Fruit fly (Drosophila melanogaster) whole organism, embryonic: ENCODE data around the gene CG34310.

Source experiments
- Aef1 ChIP-seq: fragments of 200-800 bp; sonication (Bioruptor generic); IDR thresholded peaks from 3 replicates; pipeline ENCODE4 v1.3.6; 2022; ENCODE audit warnings: missing biosample characterization, missing genetic modification characterization
- CG10147 ChIP-seq: fragments of 200-800 bp; sonication (Bioruptor generic); optimal IDR thresholded peaks from 2 replicates; lab custom pipeline; 2019; ENCODE audit warnings: missing biosample characterization, mild to moderate bottlenecking, missing genetic modification characterization, moderate library complexity
- CG11696 ChIP-seq: fragments of 200-800 bp; sonication (Bioruptor generic); IDR thresholded peaks from 2 replicates; pipeline ENCODE4 v1.3.6; 2022; ENCODE audit warnings: missing biosample characterization, missing genetic modification characterization
- CG11723 ChIP-seq: fragments of 200-800 bp; sonication (Bioruptor generic); optimal IDR thresholded peaks from 2 replicates; lab custom pipeline; 2017; ENCODE audit warnings: missing biosample characterization, mild to moderate bottlenecking, missing genetic modification characterization
- CG13296 ChIP-seq: fragments of 200-800 bp; sonication (Bioruptor generic); optimal IDR thresholded peaks from 3 replicates; lab custom pipeline; 2018; ENCODE audit warnings: missing biosample characterization, mild to moderate bottlenecking, missing genetic modification characterization
- CG14860 ChIP-seq: fragments of 200-800 bp; sonication (Bioruptor generic); IDR thresholded peaks from 3 replicates; pipeline ENCODE4 v1.3.6; 2022; ENCODE audit warnings: missing biosample characterization, missing genetic modification characterization; ENCODE audit not compliant: partially characterized antibody
- CG2202 ChIP-seq: fragments of 200-800 bp; sonication (Bioruptor generic); optimal IDR thresholded peaks from 2 replicates; lab custom pipeline; 2018; ENCODE audit warnings: missing biosample characterization, mild to moderate bottlenecking, missing genetic modification characterization
- CG3847 ChIP-seq: fragments of 200-800 bp; sonication (Bioruptor generic); IDR thresholded peaks from 2 replicates; pipeline ENCODE4 v1.3.6; 2022; ENCODE audit warnings: missing biosample characterization, missing genetic modification characterization
- CG4617 ChIP-seq: fragments of 200-800 bp; sonication (Bioruptor generic); optimal IDR thresholded peaks from 3 replicates; lab custom pipeline; 2016; ENCODE audit warnings: missing biosample characterization, missing genetic modification characterization, borderline replicate concordance
- CG6683 ChIP-seq: fragments of 200-800 bp; sonication (Bioruptor generic); optimal IDR thresholded peaks from 2 replicates; lab custom pipeline; 2017; ENCODE audit warnings: missing biosample characterization, mild to moderate bottlenecking, missing genetic modification characterization, missing genetic modification reagents
- Dad ChIP-seq: fragments of 200-800 bp; sonication (Bioruptor generic); optimal IDR thresholded peaks from 3 replicates; lab custom pipeline; 2016; ENCODE audit warnings: missing biosample characterization, missing genetic modification characterization
- Drgx ChIP-seq: fragments of 200-800 bp; sonication (Bioruptor generic); IDR thresholded peaks from 2 replicates; pipeline ENCODE4 v1.3.6; 2022; ENCODE audit warnings: missing biosample characterization, missing genetic modification characterization
- Gug ChIP-seq: fragments of 200-800 bp; sonication (Bioruptor generic); IDR thresholded peaks from 4 replicates; pipeline ENCODE4 v1.3.6; 2022; ENCODE audit warnings: missing biosample characterization, missing genetic modification characterization
- HmgD ChIP-seq: fragments of 200-800 bp; sonication (Bioruptor generic); optimal IDR thresholded peaks from 3 replicates; lab custom pipeline; 2016; ENCODE audit warnings: missing biosample characterization, missing genetic modification characterization
- HmgZ ChIP-seq: fragments of 200-800 bp; sonication (Bioruptor generic); optimal IDR thresholded peaks from 2 replicates; lab custom pipeline; 2018; ENCODE audit warnings: missing biosample characterization, mild to moderate bottlenecking, missing genetic modification characterization
- MTF-1 ChIP-seq: fragments of 200-800 bp; sonication (Bioruptor generic); optimal IDR thresholded peaks from 2 replicates; lab custom pipeline; 2018; ENCODE audit warnings: missing biosample characterization, mild to moderate bottlenecking, missing genetic modification characterization, borderline replicate concordance
- Mad ChIP-seq: fragments of 200-800 bp; sonication (Bioruptor generic); optimal IDR thresholded peaks from 2 replicates; lab custom pipeline; 2016; ENCODE audit warnings: missing biosample characterization, missing genetic modification characterization
- Mes4 ChIP-seq: fragments of 200-800 bp; sonication (Bioruptor generic); optimal IDR thresholded peaks from 2 replicates; lab custom pipeline; 2016; ENCODE audit warnings: missing biosample characterization, missing genetic modification characterization
- Optix ChIP-seq: fragments of 200-800 bp; sonication (Bioruptor generic); IDR thresholded peaks from 3 replicates; pipeline ENCODE4 v1.3.6; 2022; ENCODE audit warnings: missing biosample characterization, missing genetic modification characterization
- Tbp ChIP-seq: fragments of >200 bp; optimal IDR thresholded peaks from 2 replicates; lab custom pipeline; 2018; ENCODE audit warnings: missing biosample characterization, missing genetic modification characterization
- Xrp1 ChIP-seq: fragments of 200-800 bp; sonication (Bioruptor generic); IDR thresholded peaks from 2 replicates; pipeline ENCODE4 v1.3.6; 2022; ENCODE audit warnings: missing biosample characterization, missing genetic modification characterization
- chinmo ChIP-seq: fragments of 200-800 bp; sonication (Bioruptor generic); IDR thresholded peaks from 4 replicates; pipeline ENCODE4 v1.3.6; 2022; ENCODE audit warnings: missing biosample characterization, missing genetic modification characterization; ENCODE audit not compliant: partially characterized antibody
- crol ChIP-seq: fragments of 200-800 bp; sonication (Bioruptor generic); IDR thresholded peaks from 2 replicates; pipeline ENCODE4 v1.3.6; 2022; ENCODE audit warnings: missing biosample characterization, missing genetic modification characterization
- dmrt11E ChIP-seq: fragments of 200-800 bp; sonication (Bioruptor generic); optimal IDR thresholded peaks from 3 replicates; lab custom pipeline; 2018; ENCODE audit warnings: missing biosample characterization, mild to moderate bottlenecking, missing genetic modification characterization, moderate library complexity
- eve ChIP-seq, 2 experiments: fragments of >200 bp; optimal IDR thresholded peaks; 2 replicates each; lab custom pipeline; 2017; ENCODE audit warnings: missing biosample characterization in 2 of 2, missing genetic modification characterization in 2 of 2
- gcm2 ChIP-seq: fragments of 200-800 bp; sonication (Bioruptor generic); optimal IDR thresholded peaks from 2 replicates; lab custom pipeline; 2016; ENCODE audit warnings: missing biosample characterization, missing genetic modification characterization
- insv ChIP-seq, 2 experiments: fragments of 200-800 bp; sonication (Bioruptor generic); optimal IDR thresholded peaks; 3 replicates each; lab custom pipeline; 2016 to 2018; ENCODE audit warnings: missing biosample characterization in 2 of 2, missing genetic modification characterization in 2 of 2
- inv ChIP-seq: fragments of 200-800 bp; sonication (Bioruptor generic); IDR thresholded peaks from 2 replicates; pipeline ENCODE4 v1.3.6; 2022; ENCODE audit warnings: missing biosample characterization, missing genetic modification characterization; ENCODE audit not compliant: partially characterized antibody
- lov ChIP-seq, 2 experiments: fragments of 200-800 bp in 1 of 2; fragments of >200 bp in 1 of 2; sonication (Bioruptor generic) in 1 of 2; IDR thresholded peaks in 1 of 2; optimal IDR thresholded peaks in 1 of 2; 2 replicates in 1 of 2; 3 replicates in 1 of 2; pipeline versions ENCODE4 v1.3.6 to Lab custom; 2017 to 2022; ENCODE audit warnings: missing biosample characterization in 1 of 2, missing genetic modification characterization in 1 of 2
- mam ChIP-seq: fragments of 200-800 bp; sonication (Bioruptor generic); optimal IDR thresholded peaks from 3 replicates; lab custom pipeline; 2016; ENCODE audit warnings: missing biosample characterization, missing genetic modification characterization
- mld ChIP-seq: fragments of 200-800 bp; sonication (Bioruptor generic); IDR thresholded peaks from 3 replicates; pipeline ENCODE4 v1.3.6; 2022; ENCODE audit warnings: missing biosample characterization, missing genetic modification characterization; ENCODE audit not compliant: partially characterized antibody
- nmo ChIP-seq: fragments of 200-800 bp; sonication (Bioruptor generic); optimal IDR thresholded peaks from 2 replicates; lab custom pipeline; 2018; ENCODE audit warnings: missing biosample characterization, mild to moderate bottlenecking, missing genetic modification characterization, moderate library complexity
- oc ChIP-seq: fragments of 200-800 bp; sonication (Bioruptor generic); optimal IDR thresholded peaks from 2 replicates; lab custom pipeline; 2018; ENCODE audit warnings: missing biosample characterization, mild to moderate bottlenecking, missing genetic modification characterization, moderate library complexity
- peb ChIP-seq: fragments of 200-800 bp; sonication (Bioruptor generic); IDR thresholded peaks from 2 replicates; pipeline ENCODE4 v1.3.6; 2022; ENCODE audit warnings: missing biosample characterization, missing genetic modification characterization
- pfk ChIP-seq: fragments of 200-800 bp; sonication (Bioruptor generic); optimal IDR thresholded peaks from 2 replicates; lab custom pipeline; 2018; ENCODE audit warnings: missing biosample characterization, mild to moderate bottlenecking, missing genetic modification characterization, moderate library complexity
- pros ChIP-seq: fragments of 200-800 bp; sonication (Bioruptor generic); optimal IDR thresholded peaks from 3 replicates; lab custom pipeline; 2019; ENCODE audit warnings: missing biosample characterization, mild to moderate bottlenecking, missing genetic modification characterization, moderate library complexity
- rib ChIP-seq: fragments of 200-800 bp; sonication (Bioruptor generic); IDR thresholded peaks from 2 replicates; pipeline ENCODE4 v1.3.6; 2022; ENCODE audit warnings: missing biosample characterization, missing genetic modification characterization
- sc ChIP-seq, 3 experiments: fragments of >200 bp in 2 of 3; fragments of 200-800 bp in 1 of 3; sonication (Bioruptor generic) in 1 of 3; optimal IDR thresholded peaks; 2 replicates in 2 of 3; 3 replicates in 1 of 3; lab custom pipeline; 2017; ENCODE audit warnings: mild to moderate bottlenecking in 1 of 3, missing biosample characterization in 1 of 3, missing genetic modification characterization in 1 of 3, missing genetic modification reagents in 1 of 3
- sens-2 ChIP-seq: fragments of 200-800 bp; sonication (Bioruptor generic); IDR thresholded peaks from 2 replicates; pipeline ENCODE4 v1.3.6; 2022; ENCODE audit warnings: missing biosample characterization, missing genetic modification characterization
- sim ChIP-seq: fragments of 200-800 bp; sonication (Bioruptor generic); IDR thresholded peaks from 2 replicates; pipeline ENCODE4 v1.3.6; 2022; ENCODE audit warnings: missing biosample characterization, missing genetic modification characterization
- slou ChIP-seq: fragments of 200-800 bp; sonication (Bioruptor generic); optimal IDR thresholded peaks from 3 replicates; lab custom pipeline; 2016; ENCODE audit warnings: missing biosample characterization, missing genetic modification characterization
- slp2 ChIP-seq: fragments of 200-800 bp; sonication (Bioruptor generic); optimal IDR thresholded peaks from 2 replicates; lab custom pipeline; 2016; ENCODE audit warnings: missing biosample characterization, missing genetic modification characterization
- sug ChIP-seq: fragments of 200-800 bp; optimal IDR thresholded peaks from 2 replicates; lab custom pipeline; 2019; ENCODE audit warnings: missing biosample characterization, mild to moderate bottlenecking, missing genetic modification characterization, moderate library complexity
- tin ChIP-seq: fragments of 200-800 bp; sonication (Bioruptor generic); optimal IDR thresholded peaks from 3 replicates; lab custom pipeline; 2016; ENCODE audit warnings: missing biosample characterization, missing genetic modification characterization
- tll ChIP-seq, 2 experiments: fragments of 200-800 bp in 1 of 2; fragments of >200 bp in 1 of 2; sonication (Bioruptor generic) in 1 of 2; optimal IDR thresholded peaks; 2 replicates each; lab custom pipeline; 2017 to 2019; ENCODE audit warnings: missing biosample characterization in 2 of 2, missing genetic modification characterization in 2 of 2, mild to moderate bottlenecking in 1 of 2, moderate library complexity in 1 of 2
- toy ChIP-seq: fragments of 200-800 bp; sonication (Bioruptor generic); IDR thresholded peaks from 2 replicates; pipeline ENCODE4 v1.3.6; 2022; ENCODE audit warnings: missing biosample characterization, missing genetic modification characterization
- tx ChIP-seq: fragments of 200-800 bp; sonication (Bioruptor generic); optimal IDR thresholded peaks from 2 replicates; lab custom pipeline; 2016; ENCODE audit warnings: missing biosample characterization, missing genetic modification characterization
- unc-4 ChIP-seq: fragments of 200-800 bp; sonication (Bioruptor generic); IDR thresholded peaks from 2 replicates; pipeline ENCODE4 v1.3.6; 2022; ENCODE audit warnings: missing biosample characterization, missing genetic modification characterization; ENCODE audit not compliant: partially characterized antibody

The CG34310 gene

dm6 chr2L:6647103-6647711, 16.3 kb upstream of the CG34310 start (continued):
- TF ChIP-seq CG4617: peak; percentile 97
- peak; percentile 99 for TF ChIP-seq HmgZ
- TF ChIP-seq peb (GFP tag; lab: Robert Waterston, UW): peak; percentile 94
- peak; percentile 98 for TF ChIP-seq tx
- peak in 1 of 2 experiments; percentile 99 for TF ChIP-seq eve (GFP tag; optimal IDR thresholded peaks at IDR 0.05; lab: Kevin White, UChicago)
- TF ChIP-seq Dad (GFP tag; lab: Kevin White, UChicago): peak; percentile 98
- peak; percentile 93 for TF ChIP-seq slou
- no peak for TF ChIP-seq sc (optimal IDR thresholded peaks at IDR 0.05; lab: Kevin White, UChicago)
- TF ChIP-seq sc (GFP tag; optimal IDR thresholded peaks at IDR 0.05; lab: Kevin White, UChicago): peak; percentile 98
- TF ChIP-seq crol (GFP tag; lab: Robert Waterston, UW): peak; percentile 68
- TF ChIP-seq Xrp1 (GFP tag; lab: Robert Waterston, UW): peak; percentile 98
- peak; percentile 98 for TF ChIP-seq CG11723 (GFP tag; lab: Kevin White, UChicago)
- peak; percentile 98 for TF ChIP-seq CG13296
- TF ChIP-seq oc (tag; lab: Kevin White, UChicago): peak; percentile 99
- peak; percentile 23; the same call in 1 of the 2 replicates for TF ChIP-seq inv
- no peak for TF ChIP-seq lov (optimal IDR thresholded peaks at IDR 0.05; lab: Kevin White, UChicago)
- peak; percentile 95 for TF ChIP-seq lov (GFP tag; IDR thresholded peaks at IDR 0.05; lab: Robert Waterston, UW)
- TF ChIP-seq pfk (GFP tag; lab: Kevin White, UChicago): peak; percentile 52
- no peak for TF ChIP-seq unc-4 (GFP tag; lab: Robert Waterston, UW)
- TF ChIP-seq tin (GFP tag; lab: Kevin White, UChicago): peak; percentile 99
- TF ChIP-seq insv (GFP tag; optimal IDR thresholded peaks at IDR 0.05; lab: Kevin White, UChicago): peak; percentile 66 to 78
- TF ChIP-seq toy (GFP tag; lab: Robert Waterston, UW): peak; percentile 88
- peak; percentile 98 for TF ChIP-seq CG2202 (tag; lab: Kevin White, UChicago)
- peak; percentile 94 for TF ChIP-seq Gug
- TF ChIP-seq mld (GFP tag; lab: Robert Waterston, UW): no peak
- peak; percentile 93 for TF ChIP-seq rib (GFP tag; lab: Robert Waterston, UW)
- peak; percentile 94 for TF ChIP-seq CG6683
- peak; percentile 98 for TF ChIP-seq Drgx (GFP tag; lab: Robert Waterston, UW)
- peak; percentile 96 for TF ChIP-seq Aef1 (GFP tag; lab: Robert Waterston, UW)
- TF ChIP-seq CG14860 (GFP tag; lab: Robert Waterston, UW): peak; percentile 57
- TF ChIP-seq pros (GFP tag; lab: Kevin White, UChicago): peak; percentile 89
- TF ChIP-seq tll (GFP tag; optimal IDR thresholded peaks at IDR 0.05; lab: Kevin White, UChicago): peak in 1 of 2 experiments; percentile 90
- TF ChIP-seq slp2 (GFP tag; lab: Kevin White, UChicago): peak; percentile 98
- peak; percentile 97 for TF ChIP-seq Optix (GFP tag; lab: Robert Waterston, UW)
- peak; percentile 96 for TF ChIP-seq HmgD (GFP tag; lab: Kevin White, UChicago)
- peak; percentile 97 for TF ChIP-seq gcm2
- TF ChIP-seq sim (GFP tag; lab: Robert Waterston, UW): peak; percentile 97
- peak; percentile 98 for TF ChIP-seq nmo (GFP tag; lab: Kevin White, UChicago)
- TF ChIP-seq chinmo (GFP tag; lab: Robert Waterston, UW): peak; percentile 96
- TF ChIP-seq CG3847 (GFP tag; lab: Robert Waterston, UW): peak; percentile 95
- TF ChIP-seq Mes4 (GFP tag; lab: Kevin White, UChicago): peak; percentile 99
- TF ChIP-seq CG11696 (GFP tag; lab: Robert Waterston, UW): peak; percentile 93
- peak; percentile 97 for TF ChIP-seq dmrt11E (tag; lab: Kevin White, UChicago)
- TF ChIP-seq MTF-1 (GFP tag; lab: Kevin White, UChicago): peak; percentile 96
- peak; percentile 95 for TF ChIP-seq sug
- TF ChIP-seq mam (GFP tag; lab: Kevin White, UChicago): peak; percentile 98
- no peak for TF ChIP-seq Tbp (GFP tag; lab: Kevin White, UChicago)
- peak; percentile 96 for TF ChIP-seq sens-2
- peak; percentile 95 for TF ChIP-seq CG10147 (GFP tag; lab: Kevin White, UChicago)
- TF ChIP-seq Mad: peak; percentile 98
